Fruit fly (Drosophila melanogaster) whole organism, larva: Measurements from ENCODE around the gene CG1722.

Experiments used
- noc ChIP-seq: fragments of 200-800 bp; sonication (Bioruptor generic); optimal IDR thresholded peaks from 3 replicates; lab custom pipeline; 2019; ENCODE audit warnings: missing biosample characterization, mild to moderate bottlenecking, missing genetic modification characterization, moderate library complexity

Gene CG1722

dm6 chrX:21251048-21251447 is at the start of gene CG1722:
TSS of gene CG1722 (minus strand) at chrX:21251148.
- TF ChIP-seq noc (tag; lab: Kevin White, UChicago) = no peak

- TF ChIP-seq noc (tag; lab: Kevin White, UChicago) = no peak
These were observed 34.1 kb upstream of the CG1722 start, which contains the start of gene CG1494 for dm6 chrX:21285001-21285400. TSS of gene CG1494 (plus strand) at chrX:21285301.

dm6 chrX:21282035-21282434 is 31.1 kb upstream of the CG1722 start:
- TF ChIP-seq noc (tag; lab: Kevin White, UChicago) = no peak

dm6 chrX:21281039-21281911 is 30.3 kb upstream of the CG1722 start, which contains the start of gene Mnr:
TSS of gene Mnr (minus strand) at chrX:21281171.
- peak; percentile 2 for TF ChIP-seq noc (tag; lab: Kevin White, UChicago)

dm6 chrX:21280629-21281028 is 29.7 kb upstream of the CG1722 start:
- peak; percentile 33 for TF ChIP-seq noc (tag; lab: Kevin White, UChicago)

- no peak for TF ChIP-seq noc (tag; lab: Kevin White, UChicago)
These were observed 28.5 kb upstream of the CG1722 start for dm6 chrX:21279311-21279890.

dm6 chrX:21276494-21276893 is 25.5 kb upstream of the CG1722 start:
- TF ChIP-seq noc (tag; lab: Kevin White, UChicago) = no peak

dm6 chrX:21265391-21265790 is 14.4 kb upstream of the CG1722 start:
- no peak for TF ChIP-seq noc (tag; lab: Kevin White, UChicago)

- TF ChIP-seq noc (tag; lab: Kevin White, UChicago) = no peak
These were observed 9.1 kb downstream of the CG1722 start for dm6 chrX:21241796-21242208.

dm6 chrX:21231829-21232228 is 19.1 kb downstream of the CG1722 start:
- TF ChIP-seq noc (tag; lab: Kevin White, UChicago) = no peak

- no peak for TF ChIP-seq noc (tag; lab: Kevin White, UChicago)
These were observed 24.6 kb downstream of the CG1722 start for dm6 chrX:21226373-21226772.

- no peak for TF ChIP-seq noc (tag; lab: Kevin White, UChicago)
These were observed 33.4 kb downstream of the CG1722 start, which contains the start of gene CG32523 for dm6 chrX:21217578-21217977. TSS of gene CG32523 (plus strand) at chrX:21217878.

dm6 chrX:21203241-21203640 is 47.7 kb downstream of the CG1722 start, which contains the start of gene CG1724:
TSS of gene CG1724 (minus strand) at chrX:21203341.
- no peak for TF ChIP-seq noc (tag; lab: Kevin White, UChicago)
